Worm (Caenorhabditis elegans) whole organism, L2 larva: Measurements from ENCODE around the gene H09F14.1.
A peak's percentile ranks its signal among the peaks of the same experiment; 100 is the strongest.

Experiments used
- C34F6.9 ChIP-seq: fragments of 150-350 bp; optimal IDR thresholded peaks from 2 replicates; lab custom pipeline; 2014; ENCODE audit warnings: missing biosample characterization, missing genetic modification characterization
- F13H6.1 ChIP-seq: sonication (generic microtip); optimal IDR thresholded peaks from 2 replicates; lab custom pipeline; 2016; ENCODE audit warnings: missing genetic modification characterization, missing compliant biosample characterization
- R02D3.7 ChIP-seq: fragments of 150-350 bp; optimal IDR thresholded peaks from 2 replicates; lab custom pipeline; 2014; ENCODE audit warnings: missing biosample characterization, missing genetic modification characterization
- Y55F3AM.14 ChIP-seq: fragments of 200-800 bp; sonication (Bioruptor generic); optimal IDR thresholded peaks from 2 replicates; lab custom pipeline; 2018; ENCODE audit warnings: mild to moderate bottlenecking, missing genetic modification characterization, missing compliant biosample characterization
- ZK546.5 ChIP-seq: sonication (generic microtip); optimal IDR thresholded peaks from 2 replicates; lab custom pipeline; 2017; ENCODE audit warnings: missing biosample characterization, missing genetic modification characterization
- alr-1 ChIP-seq: fragments of 150-350 bp; optimal IDR thresholded peaks from 2 replicates; lab custom pipeline; 2014; ENCODE audit warnings: missing biosample characterization, missing genetic modification characterization
- ama-1 ChIP-seq: fragments of 150-350 bp; optimal IDR thresholded peaks from 2 replicates; lab custom pipeline; 2018; ENCODE audit warnings: inconsistent platforms
- blmp-1 ChIP-seq: sonication (generic microtip); optimal IDR thresholded peaks from 2 replicates; lab custom pipeline; 2017; ENCODE audit warnings: missing genetic modification characterization, mild to moderate bottlenecking, missing compliant biosample characterization, antibody characterized with exemption, moderate library complexity; ENCODE audit not compliant: insufficient read depth
- ceh-16 ChIP-seq: fragments of 150-350 bp; optimal IDR thresholded peaks from 2 replicates; lab custom pipeline; 2014; ENCODE audit warnings: missing biosample characterization, missing genetic modification characterization
- ceh-82 ChIP-seq: fragments of 150-350 bp; optimal IDR thresholded peaks from 2 replicates; lab custom pipeline; 2014; ENCODE audit warnings: missing biosample characterization, missing genetic modification characterization
- crh-2 ChIP-seq: sonication (generic microtip); optimal IDR thresholded peaks from 2 replicates; lab custom pipeline; 2017; ENCODE audit warnings: missing biosample characterization, missing genetic modification characterization
- egl-27 ChIP-seq: sonication (generic microtip); optimal IDR thresholded peaks from 3 replicates; lab custom pipeline; 2017; ENCODE audit warnings: missing biosample characterization, missing genetic modification reagents, missing genetic modification characterization
- elt-1 ChIP-seq: fragments of 150-350 bp; optimal IDR thresholded peaks from 2 replicates; lab custom pipeline; 2014; ENCODE audit warnings: missing biosample characterization, missing genetic modification characterization
- elt-3 ChIP-seq: sonication (generic microtip); optimal IDR thresholded peaks from 2 replicates; lab custom pipeline; 2017; ENCODE audit warnings: missing biosample characterization, missing genetic modification characterization
- fos-1 ChIP-seq: fragments of 150-350 bp; optimal IDR thresholded peaks from 2 replicates; lab custom pipeline; 2014; ENCODE audit warnings: missing biosample characterization, missing genetic modification characterization
- gmeb-1 ChIP-seq: fragments of 150-350 bp; optimal IDR thresholded peaks from 2 replicates; lab custom pipeline; 2014; ENCODE audit warnings: missing biosample characterization, missing genetic modification characterization
- lin-11 ChIP-seq: fragments of 150-350 bp; sonication (generic microtip); optimal IDR thresholded peaks from 2 replicates; lab custom pipeline; 2014; ENCODE audit warnings: missing biosample characterization, missing genetic modification characterization, inconsistent platforms, mixed read lengths
- lin-13 ChIP-seq: fragments of 150-350 bp; optimal IDR thresholded peaks from 2 replicates; lab custom pipeline; 2014; ENCODE audit warnings: missing biosample characterization, missing genetic modification reagents, missing genetic modification characterization
- lin-39 ChIP-seq: fragments of 150-350 bp; optimal IDR thresholded peaks from 2 replicates; lab custom pipeline; 2014; ENCODE audit warnings: missing biosample characterization, missing genetic modification reagents, missing genetic modification characterization
- lsy-2 ChIP-seq, 2 experiments: fragments of 150-350 bp in 1 of 2; sonication (generic microtip) in 1 of 2; optimal IDR thresholded peaks; 2 replicates each; lab custom pipeline; 2014 to 2017; ENCODE audit warnings: missing biosample characterization in 2 of 2, missing genetic modification characterization in 2 of 2
- mab-5 ChIP-seq: fragments of 150-350 bp; optimal IDR thresholded peaks from 2 replicates; lab custom pipeline; 2014; ENCODE audit warnings: missing biosample characterization, missing genetic modification characterization
- mbf-1 ChIP-seq: sonication (generic microtip); optimal IDR thresholded peaks from 2 replicates; lab custom pipeline; 2017; ENCODE audit warnings: missing biosample characterization, missing genetic modification characterization
- mdl-1 ChIP-seq, 2 experiments: fragments of 150-350 bp in 1 of 2; sonication (generic microtip) in 1 of 2; optimal IDR thresholded peaks; 2 replicates each; lab custom pipeline; 2017; ENCODE audit warnings: missing biosample characterization in 2 of 2, missing genetic modification characterization in 2 of 2
- nhr-10 ChIP-seq: sonication (generic microtip); optimal IDR thresholded peaks from 2 replicates; lab custom pipeline; 2017; ENCODE audit warnings: missing biosample characterization, missing genetic modification characterization
- nhr-11 ChIP-seq: fragments of 150-350 bp; optimal IDR thresholded peaks from 2 replicates; lab custom pipeline; 2014; ENCODE audit warnings: missing biosample characterization, missing genetic modification characterization
- nhr-12 ChIP-seq: fragments of 150-350 bp; optimal IDR thresholded peaks from 2 replicates; lab custom pipeline; 2014; ENCODE audit warnings: missing biosample characterization, missing genetic modification characterization
- nhr-129 ChIP-seq: fragments of 150-350 bp; optimal IDR thresholded peaks from 2 replicates; lab custom pipeline; 2014; ENCODE audit warnings: missing biosample characterization, missing genetic modification characterization
- nhr-21 ChIP-seq: fragments of 150-350 bp; optimal IDR thresholded peaks from 2 replicates; lab custom pipeline; 2014; ENCODE audit warnings: missing biosample characterization, missing genetic modification characterization
- nhr-23 ChIP-seq: fragments of 150-350 bp; optimal IDR thresholded peaks from 2 replicates; lab custom pipeline; 2014; ENCODE audit warnings: missing biosample characterization, missing genetic modification reagents, missing genetic modification characterization
- nhr-237 ChIP-seq: fragments of 150-350 bp; optimal IDR thresholded peaks from 2 replicates; lab custom pipeline; 2014; ENCODE audit warnings: missing biosample characterization, missing genetic modification characterization
- nhr-25 ChIP-seq: fragments of 150-350 bp; sonication (generic microtip); optimal IDR thresholded peaks from 3 replicates; lab custom pipeline; 2014; ENCODE audit warnings: missing biosample characterization, missing genetic modification characterization
- sem-4 ChIP-seq: fragments of 150-350 bp; optimal IDR thresholded peaks from 2 replicates; lab custom pipeline; 2014; ENCODE audit warnings: missing biosample characterization, missing genetic modification reagents, missing genetic modification characterization
- sma-3 ChIP-seq: sonication (generic microtip); optimal IDR thresholded peaks from 2 replicates; lab custom pipeline; 2016; ENCODE audit warnings: missing genetic modification reagents, missing genetic modification characterization, missing compliant biosample characterization
- sma-9 ChIP-seq, 2 experiments: fragments of 150-350 bp in 1 of 2; sonication (generic microtip) in 1 of 2; optimal IDR thresholded peaks; 2 replicates each; lab custom pipeline; 2014 to 2016; ENCODE audit warnings: missing genetic modification characterization in 2 of 2, mild to moderate bottlenecking in 1 of 2, missing biosample characterization in 1 of 2, missing compliant biosample characterization in 1 of 2, missing genetic modification reagents in 1 of 2, moderate library complexity in 1 of 2
- snpc-4 ChIP-seq: fragments of 150-350 bp; optimal IDR thresholded peaks from 2 replicates; lab custom pipeline; 2014; ENCODE audit warnings: missing biosample characterization, missing genetic modification characterization
- unc-39 ChIP-seq: fragments of 150-350 bp; optimal IDR thresholded peaks from 2 replicates; lab custom pipeline; 2014; ENCODE audit warnings: missing biosample characterization, missing genetic modification characterization
- unc-55 ChIP-seq: fragments of 150-350 bp; sonication (generic microtip); optimal IDR thresholded peaks from 3 replicates; lab custom pipeline; 2014; ENCODE audit warnings: missing biosample characterization, missing genetic modification reagents, missing genetic modification characterization
- unc-62 ChIP-seq: fragments of 150-350 bp; optimal IDR thresholded peaks from 2 replicates; lab custom pipeline; 2014; ENCODE audit warnings: missing biosample characterization, missing genetic modification reagents, missing genetic modification characterization
- zag-1 ChIP-seq: fragments of 150-350 bp; optimal IDR thresholded peaks from 2 replicates; lab custom pipeline; 2014; ENCODE audit warnings: missing biosample characterization, missing genetic modification characterization
- ztf-1 ChIP-seq: fragments of 200-800 bp; sonication (Bioruptor generic); conservative IDR thresholded peaks from 2 replicates; pipeline ENCODE4 v1.3.6; 2022; ENCODE audit warnings: missing genetic modification characterization, missing compliant biosample characterization
- ztf-11 ChIP-seq: sonication (generic microtip); optimal IDR thresholded peaks from 2 replicates; lab custom pipeline; 2017; ENCODE audit warnings: missing biosample characterization, missing genetic modification characterization
- ztf-4 ChIP-seq: fragments of 150-350 bp; optimal IDR thresholded peaks from 2 replicates; lab custom pipeline; 2014; ENCODE audit warnings: missing biosample characterization, missing genetic modification characterization

The H09F14.1 gene

ce11 chrV:10578938-10579337, 36.5 kb downstream of the H09F14.1 start, which contains the start of the genes erh-1 and lpd-9:
erh-1 (minus strand) TSS chrV:10579141.
lpd-9 (plus strand) TSS chrV:10579305.
- TF ChIP-seq ceh-82: no peak
- peak; percentile 25 for TF ChIP-seq nhr-10 (tag; lab: Kevin White, UChicago)
- no peak for TF ChIP-seq Y55F3AM.14 (GFP tag; lab: Kevin White, UChicago)
- peak; percentile 79 for TF ChIP-seq egl-27 (tag; lab: Kevin White, UChicago)
- TF ChIP-seq sem-4 (tag; lab: Kevin White, UChicago): peak; percentile 25
- peak; percentile 61 for TF ChIP-seq nhr-21 (tag; lab: Kevin White, UChicago)
- TF ChIP-seq sma-9 (GFP tag; optimal IDR thresholded peaks at IDR 0.05; lab: Kevin White, UChicago): peak; percentile 85
- TF ChIP-seq sma-9 (tag; optimal IDR thresholded peaks at IDR 0.05; lab: Kevin White, UChicago): no peak
- TF ChIP-seq crh-2 (tag; lab: Kevin White, UChicago): peak; percentile 59
- TF ChIP-seq lin-13 (GFP tag; lab: Kevin White, UChicago): peak; percentile 50
- peak; percentile 49 for TF ChIP-seq snpc-4 (tag; lab: Kevin White, UChicago)
- peak; percentile 72 for TF ChIP-seq mab-5 (tag; lab: Kevin White, UChicago)
- peak; percentile 85 for TF ChIP-seq gmeb-1 (tag; lab: Kevin White, UChicago)
- TF ChIP-seq nhr-25 (tag; lab: Kevin White, UChicago): no peak
- TF ChIP-seq zag-1 (tag; lab: Kevin White, UChicago): no peak
- peak; percentile 65 for TF ChIP-seq sma-3 (GFP tag; lab: Kevin White, UChicago)
- no peak for TF ChIP-seq ztf-1
- TF ChIP-seq nhr-237 (tag; lab: Kevin White, UChicago): no peak
- no peak for TF ChIP-seq ceh-16 (tag; lab: Kevin White, UChicago)
- peak; percentile 90 for TF ChIP-seq C34F6.9 (tag; lab: Kevin White, UChicago)
- no peak for TF ChIP-seq ama-1
- no peak for TF ChIP-seq nhr-12 (tag; lab: Kevin White, UChicago)
- no peak for TF ChIP-seq mdl-1 (tag; optimal IDR thresholded peaks at IDR 0.05; lab: Kevin White, UChicago)
- TF ChIP-seq alr-1 (tag; lab: Kevin White, UChicago): no peak
- TF ChIP-seq R02D3.7 (tag; lab: Kevin White, UChicago): peak; percentile 2
- TF ChIP-seq lsy-2 (tag; optimal IDR thresholded peaks at IDR 0.05; lab: Kevin White, UChicago): peak; percentile 81 to 86
- TF ChIP-seq nhr-23 (tag; lab: Kevin White, UChicago): no peak
- TF ChIP-seq nhr-129 (tag; lab: Kevin White, UChicago): peak; percentile 51
- TF ChIP-seq F13H6.1: peak; percentile 79
- no peak for TF ChIP-seq ztf-4 (tag; lab: Kevin White, UChicago)
- TF ChIP-seq fos-1 (tag; lab: Kevin White, UChicago): peak; percentile 29
- no peak for TF ChIP-seq ZK546.5 (tag; lab: Kevin White, UChicago)
- no peak for TF ChIP-seq unc-39 (tag; lab: Kevin White, UChicago)
- TF ChIP-seq unc-55 (GFP tag; lab: Kevin White, UChicago): peak; percentile 89
- no peak for TF ChIP-seq lin-39
- TF ChIP-seq unc-62: no peak
- TF ChIP-seq blmp-1: peak; percentile 17
- no peak for TF ChIP-seq mbf-1 (tag; lab: Kevin White, UChicago)
- TF ChIP-seq lin-11 (tag; lab: Kevin White, UChicago): peak; percentile 56

ce11 chrV:10578226-10578625, 37.2 kb downstream of the H09F14.1 start, which contains the start of gene mics-1:
mics-1 (minus strand) TSS chrV:10578326.
- TF ChIP-seq C34F6.9 (tag; lab: Kevin White, UChicago) (no peak), fos-1 (tag; lab: Kevin White, UChicago) (no peak), Y55F3AM.14 (GFP tag; lab: Kevin White, UChicago) (no peak), mdl-1 (tag; optimal IDR thresholded peaks at IDR 0.05; lab: Kevin White, UChicago) (no peak), ceh-16 (tag; lab: Kevin White, UChicago) (no peak), nhr-11 (no peak), nhr-12 (tag; lab: Kevin White, UChicago) (no peak)

- TF ChIP-seq elt-1 (tag; lab: Kevin White, UChicago) (no peak), unc-39 (tag; lab: Kevin White, UChicago) (no peak), sem-4 (tag; lab: Kevin White, UChicago) (no peak), elt-3 (tag; lab: Kevin White, UChicago) (no peak), ztf-1 (no peak), ztf-11 (tag; lab: Kevin White, UChicago) (no peak), C34F6.9 (tag; lab: Kevin White, UChicago) (no peak)
- TF ChIP-seq, all 48 proteins: peak for 0
These were observed 39.1 kb downstream of the H09F14.1 start, which contains the start of gene vps-54 for ce11 chrV:10576319-10576718. vps-54 (minus strand) TSS chrV:10576419.
